Fruit fly (Drosophila melanogaster) whole organism, prepupa: ENCODE results near the gene CG33307.
A peak's percentile ranks its signal among the peaks of the same experiment; 100 is the strongest.

Experiments
- CG10631 ChIP-seq: fragments of 200-800 bp; sonication (Bioruptor generic); optimal IDR thresholded peaks from 2 replicates; lab custom pipeline; 2016; ENCODE audit warnings: missing biosample characterization, missing genetic modification characterization
- CG10669 ChIP-seq: fragments of 200-800 bp; sonication (Bioruptor generic); optimal IDR thresholded peaks from 3 replicates; lab custom pipeline; 2018; ENCODE audit warnings: missing biosample characterization, mild to moderate bottlenecking, missing genetic modification characterization, moderate library complexity
- CG11294 ChIP-seq: fragments of 200-800 bp; sonication (Bioruptor generic); IDR thresholded peaks from 2 replicates; pipeline ENCODE4 v1.3.6; 2022; ENCODE audit warnings: missing biosample characterization, missing genetic modification characterization
- CG11762 ChIP-seq: fragments of 200-800 bp; sonication (Bioruptor generic); optimal IDR thresholded peaks from 3 replicates; lab custom pipeline; 2016; ENCODE audit warnings: missing biosample characterization, missing genetic modification characterization; ENCODE audit not compliant: insufficient read depth
- CG1621 ChIP-seq: fragments of 200-800 bp; sonication (Bioruptor generic); optimal IDR thresholded peaks from 3 replicates; lab custom pipeline; 2018; ENCODE audit warnings: missing biosample characterization, mild to moderate bottlenecking, missing genetic modification characterization
- CG16779 ChIP-seq: fragments of 200-800 bp; sonication (Bioruptor generic); optimal IDR thresholded peaks from 3 replicates; lab custom pipeline; 2017; ENCODE audit warnings: missing biosample characterization, mild to moderate bottlenecking, missing genetic modification characterization
- CG3032 ChIP-seq: fragments of 200-800 bp; optimal IDR thresholded peaks from 2 replicates; lab custom pipeline; 2019; ENCODE audit warnings: missing biosample characterization, mild to moderate bottlenecking, missing genetic modification characterization, moderate library complexity
- CG31627 ChIP-seq: fragments of 200-800 bp; sonication (Bioruptor generic); optimal IDR thresholded peaks from 3 replicates; lab custom pipeline; 2016; ENCODE audit warnings: missing biosample characterization, missing genetic modification characterization
- CG34406 ChIP-seq: fragments of 200-800 bp; sonication (Bioruptor generic); optimal IDR thresholded peaks from 3 replicates; lab custom pipeline; 2016; ENCODE audit warnings: missing biosample characterization, missing genetic modification characterization
- CG3919 ChIP-seq: fragments of 200-800 bp; sonication (Bioruptor generic); optimal IDR thresholded peaks from 3 replicates; lab custom pipeline; 2016; ENCODE audit warnings: missing biosample characterization, missing genetic modification characterization
- CG4318 ChIP-seq: fragments of 200-800 bp; sonication (Bioruptor generic); optimal IDR thresholded peaks from 3 replicates; lab custom pipeline; 2017; ENCODE audit warnings: missing biosample characterization, mild to moderate bottlenecking, missing genetic modification characterization
- CG6163 ChIP-seq: fragments of 200-800 bp; sonication (Bioruptor generic); IDR thresholded peaks from 3 replicates; pipeline ENCODE4 v1.3.6; 2022; ENCODE audit warnings: missing biosample characterization, missing genetic modification characterization
- CG6276 ChIP-seq: fragments of 200-800 bp; sonication (Bioruptor generic); optimal IDR thresholded peaks from 2 replicates; lab custom pipeline; 2017; ENCODE audit warnings: missing biosample characterization, mild to moderate bottlenecking, missing genetic modification characterization
- CG6808 ChIP-seq: fragments of 200-800 bp; sonication (Bioruptor generic); optimal IDR thresholded peaks from 3 replicates; lab custom pipeline; 2017; ENCODE audit warnings: missing biosample characterization, missing genetic modification characterization, mild to moderate bottlenecking, moderate library complexity, missing genetic modification reagents
- CG6854 ChIP-seq: fragments of 200-800 bp; sonication (Bioruptor generic); optimal IDR thresholded peaks from 2 replicates; lab custom pipeline; 2017; ENCODE audit warnings: missing biosample characterization, mild to moderate bottlenecking, missing genetic modification characterization
- CG7368 ChIP-seq: fragments of 200-800 bp; sonication (Bioruptor generic); optimal IDR thresholded peaks from 3 replicates; lab custom pipeline; 2016; ENCODE audit warnings: missing biosample characterization, missing genetic modification characterization
- CG8319 ChIP-seq: fragments of 200-800 bp; sonication (Bioruptor generic); optimal IDR thresholded peaks from 3 replicates; lab custom pipeline; 2016; ENCODE audit warnings: missing biosample characterization, missing genetic modification characterization
- CG8632 ChIP-seq: fragments of 200-800 bp; sonication (Bioruptor generic); optimal IDR thresholded peaks from 3 replicates; lab custom pipeline; 2016; ENCODE audit warnings: missing biosample characterization, missing genetic modification characterization
- Eip75B ChIP-seq: fragments of 200-800 bp; sonication (Bioruptor generic); optimal IDR thresholded peaks from 3 replicates; lab custom pipeline; 2016; ENCODE audit warnings: missing biosample characterization, missing genetic modification characterization
- Eip78C ChIP-seq: fragments of 200-800 bp; sonication (Bioruptor generic); peaks from one replicate; lab custom pipeline; 2016; ENCODE audit warnings: missing biosample characterization, missing genetic modification characterization
- Eip93F ChIP-seq: fragments of 200-800 bp; sonication (Bioruptor generic); optimal IDR thresholded peaks from 2 replicates; lab custom pipeline; 2016; ENCODE audit warnings: missing biosample characterization, mild to moderate bottlenecking, missing genetic modification characterization
- Ets21C ChIP-seq: fragments of 200-800 bp; sonication (Bioruptor generic); optimal IDR thresholded peaks from 3 replicates; lab custom pipeline; 2016; ENCODE audit warnings: missing biosample characterization, missing genetic modification characterization
- Ets96B ChIP-seq: fragments of 200-800 bp; optimal IDR thresholded peaks from 2 replicates; lab custom pipeline; 2019; ENCODE audit warnings: missing biosample characterization, mild to moderate bottlenecking, missing genetic modification characterization, moderate library complexity
- Gug ChIP-seq: fragments of 200-800 bp; sonication (Bioruptor generic); IDR thresholded peaks from 2 replicates; pipeline ENCODE4 v1.3.6; 2022; ENCODE audit warnings: missing biosample characterization, missing genetic modification characterization
- Hr38 ChIP-seq: sonication (Bioruptor generic); optimal IDR thresholded peaks from 2 replicates; lab custom pipeline; 2016; ENCODE audit warnings: missing biosample characterization, missing genetic modification characterization
- Lpt ChIP-seq: fragments of 200-800 bp; sonication (Bioruptor generic); optimal IDR thresholded peaks from 3 replicates; lab custom pipeline; 2016; ENCODE audit warnings: missing biosample characterization, missing genetic modification characterization
- Met ChIP-seq: fragments of 200-800 bp; sonication (Bioruptor generic); optimal IDR thresholded peaks from 3 replicates; lab custom pipeline; 2016; ENCODE audit warnings: missing biosample characterization, missing genetic modification characterization
- OdsH ChIP-seq: fragments of 200-800 bp; sonication (Bioruptor generic); optimal IDR thresholded peaks from 3 replicates; lab custom pipeline; 2016; ENCODE audit warnings: missing biosample characterization, missing genetic modification characterization
- Smox ChIP-seq: fragments of 200-800 bp; sonication (Bioruptor generic); optimal IDR thresholded peaks from 3 replicates; lab custom pipeline; 2016; ENCODE audit warnings: missing biosample characterization, missing genetic modification characterization
- Sox102F ChIP-seq: fragments of 200-800 bp; sonication (Bioruptor generic); optimal IDR thresholded peaks from 2 replicates; lab custom pipeline; 2016; ENCODE audit warnings: missing biosample characterization, mild to moderate bottlenecking, missing genetic modification characterization
- Sox14 ChIP-seq: fragments of 200-800 bp; sonication (Bioruptor generic); optimal IDR thresholded peaks from 3 replicates; lab custom pipeline; 2016; ENCODE audit warnings: missing biosample characterization, missing genetic modification characterization
- Sox15 ChIP-seq: fragments of 200-800 bp; sonication (Bioruptor generic); optimal IDR thresholded peaks from 3 replicates; lab custom pipeline; 2016; ENCODE audit warnings: missing biosample characterization, missing genetic modification characterization
- achi ChIP-seq: fragments of 200-800 bp; sonication (Bioruptor generic); optimal IDR thresholded peaks from 3 replicates; lab custom pipeline; 2016; ENCODE audit warnings: missing biosample characterization, missing genetic modification characterization
- acj6 ChIP-seq: fragments of 200-800 bp; sonication (Bioruptor generic); optimal IDR thresholded peaks from 3 replicates; lab custom pipeline; 2016; ENCODE audit warnings: missing biosample characterization, missing genetic modification characterization
- cyc ChIP-seq: fragments of 200-800 bp; sonication (Bioruptor generic); optimal IDR thresholded peaks from 3 replicates; lab custom pipeline; 2016; ENCODE audit warnings: missing biosample characterization, missing genetic modification characterization
- esn ChIP-seq: fragments of 200-800 bp; sonication (Bioruptor generic); optimal IDR thresholded peaks from 2 replicates; lab custom pipeline; 2016; ENCODE audit warnings: missing biosample characterization, mild to moderate bottlenecking, missing genetic modification characterization, moderate library complexity
- fd85E ChIP-seq: fragments of 200-800 bp; sonication (Bioruptor generic); optimal IDR thresholded peaks from 3 replicates; lab custom pipeline; 2016; ENCODE audit warnings: missing biosample characterization, missing genetic modification characterization
- fkh ChIP-seq: fragments of 200-800 bp; sonication (Bioruptor generic); optimal IDR thresholded peaks from 3 replicates; lab custom pipeline; 2017; ENCODE audit warnings: missing biosample characterization, mild to moderate bottlenecking, missing genetic modification characterization, moderate library complexity
- lz ChIP-seq: fragments of 200-800 bp; sonication (Bioruptor generic); optimal IDR thresholded peaks from 3 replicates; lab custom pipeline; 2016; ENCODE audit warnings: missing biosample characterization, missing genetic modification characterization
- net ChIP-seq: fragments of 200-800 bp; sonication (Bioruptor generic); optimal IDR thresholded peaks from 3 replicates; lab custom pipeline; 2016; ENCODE audit warnings: missing biosample characterization, missing genetic modification characterization
- pdm3 ChIP-seq: fragments of 200-800 bp; sonication (Bioruptor generic); optimal IDR thresholded peaks from 3 replicates; lab custom pipeline; 2016; ENCODE audit warnings: missing biosample characterization, missing genetic modification characterization
- spab ChIP-seq: fragments of 200-800 bp; sonication (Bioruptor generic); optimal IDR thresholded peaks from 2 replicates; lab custom pipeline; 2017; ENCODE audit warnings: missing biosample characterization, mild to moderate bottlenecking, missing genetic modification characterization, missing genetic modification reagents
- ss ChIP-seq, 2 experiments: fragments of 200-800 bp; sonication (Bioruptor generic); optimal IDR thresholded peaks; 2 replicates in 1 of 2; 3 replicates in 1 of 2; lab custom pipeline; 2017 to 2018; ENCODE audit warnings: mild to moderate bottlenecking in 2 of 2, missing biosample characterization in 2 of 2, missing genetic modification characterization in 2 of 2, moderate library complexity in 1 of 2
- svp ChIP-seq: fragments of 200-800 bp; sonication (Bioruptor generic); peaks from one replicate; lab custom pipeline; 2016; ENCODE audit warnings: missing biosample characterization, missing genetic modification characterization
- topi ChIP-seq: fragments of 200-800 bp; sonication (Bioruptor generic); optimal IDR thresholded peaks from 3 replicates; lab custom pipeline; 2016; ENCODE audit warnings: missing biosample characterization, missing genetic modification characterization
- vri ChIP-seq: fragments of 200-800 bp; sonication (Bioruptor generic); optimal IDR thresholded peaks from 3 replicates; lab custom pipeline; 2016; ENCODE audit warnings: missing biosample characterization, mild to moderate bottlenecking, missing genetic modification characterization

Gene CG33307

dm6 chr2L:13841508-13841907 is at the start of gene CG33307:
Gene CG33307 (minus strand): TSS chr2L:13841520.
- TF ChIP-seq CG11762 (no peak), lz (GFP tag; lab: Kevin White, UChicago) (no peak), CG7368 (GFP tag; lab: Kevin White, UChicago) (no peak), CG8632 (GFP tag; lab: Kevin White, UChicago) (no peak), fd85E (no peak), CG1621 (tag; lab: Kevin White, UChicago) (no peak), Sox102F (GFP tag; lab: Kevin White, UChicago) (no peak), OdsH (GFP tag; lab: Kevin White, UChicago) (no peak), CG6808 (GFP tag; lab: Kevin White, UChicago) (no peak), Lpt (no peak), CG4318 (GFP tag; lab: Kevin White, UChicago) (no peak), Sox15 (GFP tag; lab: Kevin White, UChicago) (no peak), topi (GFP tag; lab: Kevin White, UChicago) (no peak), CG6163 (GFP tag; lab: Robert Waterston, UW) (no peak), ss (GFP tag; optimal IDR thresholded peaks at IDR 0.05; lab: Kevin White, UChicago) (no peak), CG10631 (GFP tag; lab: Kevin White, UChicago) (no peak), cyc (GFP tag; lab: Kevin White, UChicago) (no peak)
- TF ChIP-seq, all 60 proteins: peak for 0

DNA sequence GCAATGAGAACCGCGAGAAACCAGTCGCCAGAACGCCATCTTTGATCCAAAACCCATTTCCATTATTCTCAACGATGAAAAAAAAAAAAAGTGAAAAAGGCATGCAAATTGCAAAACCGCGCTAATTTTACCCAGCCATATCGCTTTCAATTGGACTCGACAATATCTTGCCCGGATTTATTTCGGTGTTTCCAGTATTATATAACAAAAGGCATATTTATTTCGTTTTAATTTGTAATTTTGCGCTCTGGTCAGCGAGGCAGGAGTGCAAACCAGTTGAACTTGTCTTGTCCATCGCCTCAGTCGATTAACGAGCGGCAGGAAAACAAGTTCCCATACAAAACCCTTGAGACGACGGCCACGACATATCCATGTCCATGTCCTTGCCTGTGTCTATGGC is 48.6 kb upstream of the CG33307 start:
- TF ChIP-seq net (GFP tag; lab: Kevin White, UChicago) (no peak), vri (GFP tag; lab: Kevin White, UChicago) (peak; percentile 52)

- TF ChIP-seq CG31627 (GFP tag; lab: Kevin White, UChicago) (no peak), CG10631 (GFP tag; lab: Kevin White, UChicago) (no peak), CG11294 (GFP tag; lab: Robert Waterston, UW) (no peak), net (GFP tag; lab: Kevin White, UChicago) (no peak), CG8319 (GFP tag; lab: Kevin White, UChicago) (no peak), Sox14 (GFP tag; lab: Kevin White, UChicago) (no peak), pdm3 (GFP tag; lab: Kevin White, UChicago) (no peak), CG16779 (tag; lab: Kevin White, UChicago) (no peak), CG10669 (GFP tag; lab: Kevin White, UChicago) (no peak), fkh (GFP tag; lab: Kevin White, UChicago) (peak; percentile 59), Ets96B (tag; lab: Kevin White, UChicago) (no peak), CG6808 (GFP tag; lab: Kevin White, UChicago) (peak; percentile 15), CG6163 (GFP tag; lab: Robert Waterston, UW) (no peak), svp (GFP tag; lab: Kevin White, UChicago) (peak; percentile 65), Ets21C (GFP tag; lab: Kevin White, UChicago) (no peak), Gug (GFP tag; lab: Robert Waterston, UW) (no peak), CG3032 (tag; lab: Kevin White, UChicago) (no peak), Sox102F (GFP tag; lab: Kevin White, UChicago) (no peak), Sox15 (GFP tag; lab: Kevin White, UChicago) (no peak), topi (GFP tag; lab: Kevin White, UChicago) (peak; percentile 1), CG6854 (GFP tag; lab: Kevin White, UChicago) (peak; percentile 58), Eip78C (peak; percentile 20), fd85E (no peak), ss (GFP tag; optimal IDR thresholded peaks at IDR 0.05; lab: Kevin White, UChicago) (peak in 1 of 2 experiments; percentile 5), CG34406 (GFP tag; lab: Kevin White, UChicago) (no peak), spab (GFP tag; lab: Kevin White, UChicago) (no peak), Smox (no peak), CG3919 (GFP tag; lab: Kevin White, UChicago) (no peak), esn (GFP tag; lab: Kevin White, UChicago) (no peak), CG6276 (GFP tag; lab: Kevin White, UChicago) (no peak), achi (no peak), Eip75B (GFP tag; lab: Kevin White, UChicago) (no peak), Hr38 (GFP tag; lab: Kevin White, UChicago) (no peak), Eip93F (GFP tag; lab: Kevin White, UChicago) (peak; percentile 69), CG4318 (GFP tag; lab: Kevin White, UChicago) (no peak), Met (GFP tag; lab: Kevin White, UChicago) (no peak), vri (GFP tag; lab: Kevin White, UChicago) (peak; percentile 54), cyc (GFP tag; lab: Kevin White, UChicago) (no peak), acj6 (GFP tag; lab: Kevin White, UChicago) (no peak)
Measured at dm6 chr2L:13886326-13887073, 45.2 kb upstream of the CG33307 start.
